Fruit fly (Drosophila melanogaster): ENCODE results near the gene Gs2.

Gs2 gene

dm6 chrX:11413090-11413489 lies 9.5 kb upstream of the Gs2 start, which contains the start of gene Gr10b:
Gr10b (minus strand) TSS chrX:11413190.
- TF ChIP-seq CG17801 (GFP tag; optimal IDR thresholded peaks at IDR 0.05; ENCODE audit: partially characterized antibody) = no peak

- TF ChIP-seq CG17801 (GFP tag; optimal IDR thresholded peaks at IDR 0.05; ENCODE audit: partially characterized antibody) = no peak
Observed at dm6 chrX:11417322-11417721, 5.3 kb upstream of the Gs2 start, which contains the start of the genes Gr10a and Or10a. Gr10a (minus strand) TSS chrX:11417422. Or10a (minus strand) TSS chrX:11417422.

- TF ChIP-seq CG17801 (GFP tag; optimal IDR thresholded peaks at IDR 0.05; ENCODE audit: partially characterized antibody) = no peak
Observed at dm6 chrX:11419212-11419611, 3.4 kb upstream of the Gs2 start.

dm6 chrX:11419962-11420361 lies 2.7 kb upstream of the Gs2 start:
- no peak for TF ChIP-seq CG17801 (GFP tag; optimal IDR thresholded peaks at IDR 0.05; ENCODE audit: partially characterized antibody)

- TF ChIP-seq CG17801 (GFP tag; optimal IDR thresholded peaks at IDR 0.05; ENCODE audit: partially characterized antibody) = no peak
Observed at dm6 chrX:11420752-11421396, 1.8 kb upstream of the Gs2 start.

dm6 chrX:11422071-11422470 lies 561 bp upstream of the Gs2 start:
- TF ChIP-seq CG17801 (GFP tag; optimal IDR thresholded peaks at IDR 0.05; ENCODE audit: partially characterized antibody) = no peak

dm6 chrX:11423277-11423717 lies 665 bp downstream of the Gs2 start:
- TF ChIP-seq CG17801 (GFP tag; optimal IDR thresholded peaks at IDR 0.05; ENCODE audit: partially characterized antibody) = peak; percentile 89

- TF ChIP-seq CG17801 (GFP tag; optimal IDR thresholded peaks at IDR 0.05; ENCODE audit: partially characterized antibody) = no peak
Observed at dm6 chrX:11424512-11424911, 1.9 kb downstream of the Gs2 start.

dm6 chrX:11425401-11425800 lies 2.8 kb downstream of the Gs2 start:
- no peak for TF ChIP-seq CG17801 (GFP tag; optimal IDR thresholded peaks at IDR 0.05; ENCODE audit: partially characterized antibody)

- no peak for TF ChIP-seq CG17801 (GFP tag; optimal IDR thresholded peaks at IDR 0.05; ENCODE audit: partially characterized antibody)
Observed at dm6 chrX:11425956-11426598, 3.4 kb downstream of the Gs2 start.

dm6 chrX:11427282-11427689 lies 4.7 kb downstream of the Gs2 start:
- TF ChIP-seq CG17801 (GFP tag; optimal IDR thresholded peaks at IDR 0.05; ENCODE audit: partially characterized antibody) = no peak

dm6 chrX:11430940-11431339 lies 8.3 kb downstream of the Gs2 start:
- TF ChIP-seq CG17801 (GFP tag; optimal IDR thresholded peaks at IDR 0.05; ENCODE audit: partially characterized antibody) = no peak

dm6 chrX:11433930-11434329 lies 11.3 kb downstream of the Gs2 start:
- no peak for TF ChIP-seq CG17801 (GFP tag; optimal IDR thresholded peaks at IDR 0.05; ENCODE audit: partially characterized antibody)

dm6 chrX:11439270-11439669 lies 16.6 kb downstream of the Gs2 start:
- TF ChIP-seq CG17801 (GFP tag; optimal IDR thresholded peaks at IDR 0.05; ENCODE audit: partially characterized antibody) = no peak

dm6 chrX:11440944-11441343 lies 18.3 kb downstream of the Gs2 start:
- peak; percentile 39 for TF ChIP-seq CG17801 (GFP tag; optimal IDR thresholded peaks at IDR 0.05; ENCODE audit: partially characterized antibody)

- TF ChIP-seq CG17801 (GFP tag; optimal IDR thresholded peaks at IDR 0.05; ENCODE audit: partially characterized antibody) = no peak
Observed at dm6 chrX:11441829-11442634, 19.4 kb downstream of the Gs2 start, which contains the start of gene Sk1. Sk1 (plus strand) TSS chrX:11442539.
